Fruit fly (Drosophila melanogaster) whole organism, larva: ENCODE measurements around the gene Reps.

ENCODE experiments used
- noc ChIP-seq: fragments of 200-800 bp; sonication (Bioruptor generic); optimal IDR thresholded peaks from 3 replicates; lab custom pipeline; 2019; ENCODE audit warnings: missing biosample characterization, mild to moderate bottlenecking, missing genetic modification characterization, moderate library complexity

Gene Reps

DNA sequence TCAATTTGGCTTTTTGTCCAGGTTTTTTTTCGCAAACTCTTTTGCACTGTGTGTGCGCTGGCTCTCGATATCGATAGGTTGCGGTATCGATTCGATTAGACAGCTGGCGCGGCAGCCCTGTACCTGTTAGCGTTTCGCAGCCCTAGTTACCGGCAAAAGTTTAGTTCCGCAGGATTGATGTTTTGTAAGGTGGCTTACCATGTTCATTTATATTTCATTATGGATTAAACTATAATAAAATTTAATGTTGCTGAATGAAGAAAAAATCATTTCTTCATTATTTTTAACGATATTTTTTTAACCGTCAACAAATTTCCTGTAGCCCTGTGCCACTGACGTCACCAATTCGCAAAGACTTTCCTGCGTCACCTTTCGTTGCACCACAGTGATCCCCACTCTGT, at the start of gene Reps:
Gene Reps, minus strand, starts transcription at position 84 of the 401 bp plus-strand sequence.
- TF ChIP-seq noc (tag; lab: Kevin White, UChicago): peak; percentile 95

DNA sequence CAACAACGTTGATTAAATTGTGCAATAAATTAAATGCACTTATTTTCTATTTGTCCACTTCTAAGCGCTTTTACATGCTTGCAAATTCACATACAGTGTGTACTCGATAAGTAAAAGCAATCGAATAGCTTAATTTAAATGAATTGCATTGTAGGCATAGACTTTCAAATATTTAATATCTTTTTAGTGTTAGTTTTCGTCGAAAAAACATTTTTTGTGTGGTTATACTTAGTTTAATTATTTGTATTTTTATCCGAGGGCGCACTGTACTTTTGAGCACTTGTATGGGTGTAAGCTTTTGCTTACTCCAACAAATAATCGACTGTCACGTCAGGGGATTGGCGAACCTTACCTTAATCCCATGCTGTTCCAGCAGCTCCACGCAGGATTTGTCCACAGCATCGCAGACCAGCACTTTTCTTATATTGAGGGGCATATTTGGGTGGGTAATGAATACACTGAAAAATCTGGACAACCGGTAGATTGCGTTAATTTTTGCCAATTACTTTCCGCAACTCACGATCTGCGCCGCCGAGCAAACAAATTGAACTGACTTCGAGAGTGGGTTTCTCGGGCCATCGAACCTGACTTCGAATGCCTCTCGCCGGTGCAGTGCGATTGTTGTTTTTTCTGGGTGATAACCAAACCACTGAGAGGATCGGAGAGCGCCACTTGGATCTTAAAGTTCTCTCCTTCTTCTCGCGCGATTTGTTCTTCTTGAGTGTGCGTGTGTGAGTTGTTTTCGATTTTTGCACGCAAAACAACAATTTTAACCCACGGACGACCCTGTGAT, 48.9 kb upstream of the Reps start, which contains the start of gene CG6287:
Gene CG6287, minus strand, starts transcription at position 556 of the 793 bp plus-strand sequence.
- TF ChIP-seq noc (tag; lab: Kevin White, UChicago): peak; percentile 68

DNA sequence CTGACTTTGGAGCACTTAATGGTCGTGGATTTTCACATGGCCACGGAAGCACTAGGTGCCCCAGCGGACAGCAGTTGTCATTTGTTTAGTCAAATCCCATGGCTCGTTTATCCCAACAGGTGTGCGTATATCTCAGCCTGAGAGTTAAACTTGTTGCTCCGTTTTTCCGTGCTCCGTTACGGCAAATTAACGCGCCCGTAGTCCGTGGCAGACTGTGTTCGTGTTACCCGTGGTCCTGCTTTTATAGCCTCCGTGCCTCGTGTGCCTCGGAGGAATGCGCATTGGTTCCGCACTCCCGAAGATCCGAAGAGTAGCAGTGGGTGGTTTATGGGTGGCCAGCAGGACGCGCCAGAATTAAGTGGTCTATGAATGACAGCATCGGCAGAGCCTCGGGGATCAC, 42.5 kb upstream of the Reps start, which contains the start of gene Gyc32E:
Gene Gyc32E, minus strand, starts transcription at position 133 of the 400 bp plus-strand sequence.
- no peak for TF ChIP-seq noc (tag; lab: Kevin White, UChicago)

DNA sequence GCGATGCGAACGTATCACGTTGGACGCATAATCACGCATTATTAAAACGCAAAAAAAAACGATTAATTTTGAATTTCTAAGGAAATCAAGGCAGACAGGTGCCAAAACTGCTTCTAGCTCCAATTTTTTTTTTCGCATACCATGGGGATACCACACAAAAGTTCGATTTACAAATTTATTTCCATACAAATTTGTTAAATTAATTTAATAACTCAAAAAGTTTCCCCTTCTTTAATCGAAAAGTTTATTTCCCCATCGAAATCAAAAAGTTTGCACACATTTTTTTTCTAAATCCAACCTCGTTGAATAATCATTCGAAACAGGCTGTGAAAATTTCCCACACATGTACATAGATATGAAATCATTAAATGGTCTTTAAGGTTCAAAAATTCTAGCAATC, 38.9 kb upstream of the Reps start, which contains the start of gene CG31867:
Gene CG31867, minus strand, starts transcription at position 101 of the 400 bp plus-strand sequence.
- TF ChIP-seq noc (tag; lab: Kevin White, UChicago): no peak

DNA sequence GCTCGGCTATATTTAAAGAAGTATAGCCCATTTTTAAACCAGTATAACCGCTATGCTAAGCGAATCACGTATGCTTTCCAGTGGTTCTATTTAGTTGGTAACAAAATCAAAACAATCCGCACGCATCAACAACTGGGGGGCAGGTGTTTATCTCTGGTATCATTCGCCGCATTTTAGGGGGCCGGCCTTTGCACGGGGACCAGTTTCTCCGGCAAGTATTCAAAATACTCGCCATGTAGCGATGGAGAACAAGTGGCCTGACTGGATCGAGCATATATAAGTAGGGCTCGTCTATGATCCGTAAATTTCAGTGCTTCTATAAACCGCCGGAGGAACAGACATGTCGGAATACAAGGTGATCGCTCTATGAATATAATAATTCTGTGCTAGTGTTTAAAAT, 29.6 kb upstream of the Reps start, which contains the start of gene hgo:
Gene hgo, plus strand, starts transcription at position 301 of the 400 bp plus-strand sequence.
- no peak for TF ChIP-seq noc (tag; lab: Kevin White, UChicago)

DNA sequence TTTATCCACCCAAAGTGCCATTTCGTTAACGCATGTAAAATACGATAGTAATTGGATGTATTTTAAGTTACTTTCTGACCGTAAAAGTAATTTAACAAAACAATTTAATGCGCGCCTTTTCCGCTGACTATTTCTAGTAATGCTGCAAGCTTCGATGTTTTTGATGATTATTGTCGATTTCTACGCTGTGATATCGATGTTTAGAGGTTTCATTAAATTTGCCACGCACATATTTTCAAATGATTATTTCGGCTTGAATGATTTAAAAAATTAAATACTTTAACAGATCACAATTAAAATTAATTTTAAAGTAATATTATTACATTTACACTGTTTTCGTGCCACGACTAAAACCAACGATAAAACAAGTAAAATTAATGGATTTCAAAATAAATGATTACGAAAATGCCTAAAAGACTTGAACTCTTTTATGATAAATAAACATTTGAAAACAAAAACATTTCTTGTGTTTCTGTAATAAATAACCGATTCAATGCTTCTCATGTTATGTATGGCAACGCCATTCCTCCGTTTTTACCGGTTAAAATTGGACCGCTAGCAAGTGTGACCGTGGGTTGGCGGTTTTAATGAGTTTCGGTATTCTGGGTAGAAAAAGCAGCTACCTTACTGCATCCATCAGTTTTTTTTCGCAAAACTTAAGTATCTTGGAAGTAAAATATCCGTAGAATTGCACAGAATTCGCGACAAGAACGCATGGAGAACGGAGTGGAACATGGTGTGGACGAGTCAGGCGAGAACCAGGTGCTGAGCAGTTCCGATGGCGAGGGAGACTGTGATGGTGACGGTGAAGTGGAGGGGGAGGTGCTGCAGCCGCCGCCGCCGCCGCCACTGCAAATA, 23.9 kb upstream of the Reps start, which contains the start of the genes RfC38 and CG4751:
Gene RfC38, minus strand, starts transcription at position 495 of the 858 bp plus-strand sequence.
Gene CG4751, plus strand, starts transcription at position 587 of the 858 bp plus-strand sequence.
- TF ChIP-seq noc (tag; lab: Kevin White, UChicago): no peak

DNA sequence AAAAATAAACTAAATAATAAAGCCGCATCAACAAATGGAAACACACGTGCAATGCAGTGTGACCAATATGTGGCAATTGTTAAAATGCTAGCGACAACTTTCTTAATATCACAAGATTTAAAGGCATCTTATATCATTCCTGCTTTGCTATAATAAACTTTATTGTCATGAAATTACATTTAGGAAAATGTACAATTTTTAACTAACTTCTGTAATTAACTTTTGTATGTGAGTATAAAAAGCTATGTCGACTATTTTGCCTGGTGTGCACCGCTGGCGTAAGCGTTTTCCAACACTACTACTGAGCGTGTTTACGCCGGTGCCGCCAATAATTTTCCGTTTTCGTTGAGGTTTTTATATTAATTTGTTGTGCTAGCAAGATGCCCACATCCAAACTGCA, 17.1 kb upstream of the Reps start, which contains the start of the genes Csl4 and Nup160:
Gene Csl4, minus strand, starts transcription at position 69 of the 400 bp plus-strand sequence.
Gene Nup160, plus strand, starts transcription at position 279 of the 400 bp plus-strand sequence.
- no peak for TF ChIP-seq noc (tag; lab: Kevin White, UChicago)

DNA sequence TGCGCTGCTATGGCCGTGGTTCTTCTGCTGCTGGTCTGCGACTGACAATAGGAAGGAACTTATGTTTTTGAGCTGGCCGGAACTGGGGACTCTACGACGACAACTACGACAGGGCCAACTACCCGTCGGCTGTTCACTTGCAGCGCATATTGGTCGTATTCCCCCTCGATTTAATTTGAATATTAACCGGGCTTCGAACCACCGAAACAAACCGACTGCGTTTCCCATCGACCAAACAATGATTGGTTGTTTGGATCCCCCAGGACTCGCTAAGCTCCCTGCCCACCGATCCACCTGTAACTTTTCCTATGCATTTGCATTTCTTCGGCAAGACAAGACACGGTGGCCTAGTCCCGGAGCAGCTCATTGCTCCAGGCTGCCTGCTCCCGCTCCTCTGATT, 15.2 kb upstream of the Reps start, which contains the start of gene Dnaaf4:
Gene Dnaaf4, minus strand, starts transcription at position 101 of the 400 bp plus-strand sequence.
- TF ChIP-seq noc (tag; lab: Kevin White, UChicago): no peak

DNA sequence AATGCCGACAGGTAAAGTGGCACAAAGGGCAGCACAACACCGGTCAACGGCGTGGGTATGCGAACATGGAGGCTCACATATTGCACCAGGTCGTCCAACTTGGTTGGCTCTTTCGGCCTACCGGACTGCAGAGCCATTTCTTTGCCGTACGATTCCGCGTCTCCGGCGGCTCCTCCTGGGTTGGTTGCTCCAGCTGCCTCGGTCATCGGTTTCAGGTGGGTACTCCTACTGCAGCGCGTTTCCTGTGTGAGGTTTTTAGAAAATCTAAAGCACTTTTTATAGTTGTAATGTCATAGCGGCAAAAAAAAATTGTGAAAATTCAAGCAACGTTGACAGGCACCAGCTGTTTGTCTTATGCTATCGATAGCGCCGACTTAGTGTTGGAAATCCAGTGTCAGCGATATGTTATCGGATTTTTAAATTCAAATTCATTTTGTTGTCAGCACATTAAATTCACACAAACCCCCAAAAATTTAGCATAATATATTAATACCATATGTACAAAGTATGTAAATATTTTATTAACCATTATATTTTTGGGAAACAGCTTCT, 13.6 kb upstream of the Reps start, which contains the start of gene CG6230:
Gene CG6230, minus strand, starts transcription at position 354 of the 552 bp plus-strand sequence.
- no peak for TF ChIP-seq noc (tag; lab: Kevin White, UChicago)

DNA sequence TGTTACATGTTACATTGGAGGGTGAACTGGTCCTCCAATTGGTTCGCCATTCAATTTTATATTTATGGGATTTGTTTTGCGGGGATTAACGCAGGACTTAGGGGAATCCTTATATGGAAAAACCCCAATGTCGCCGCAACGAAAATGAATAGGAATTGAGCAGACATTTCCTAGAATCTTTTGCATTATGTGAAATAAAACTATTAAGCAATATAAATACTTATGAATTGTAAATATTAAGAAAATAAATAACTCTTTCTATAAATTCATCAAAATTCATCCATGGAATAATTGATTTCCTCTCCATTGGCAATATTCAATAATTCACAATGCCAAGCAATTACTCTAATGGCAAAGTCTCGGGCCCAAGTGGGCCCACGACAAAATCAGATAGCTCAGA, 7.3 kb upstream of the Reps start, which contains the start of gene Gr32a:
Gene Gr32a, plus strand, starts transcription at position 301 of the 400 bp plus-strand sequence.
- no peak for TF ChIP-seq noc (tag; lab: Kevin White, UChicago)

DNA sequence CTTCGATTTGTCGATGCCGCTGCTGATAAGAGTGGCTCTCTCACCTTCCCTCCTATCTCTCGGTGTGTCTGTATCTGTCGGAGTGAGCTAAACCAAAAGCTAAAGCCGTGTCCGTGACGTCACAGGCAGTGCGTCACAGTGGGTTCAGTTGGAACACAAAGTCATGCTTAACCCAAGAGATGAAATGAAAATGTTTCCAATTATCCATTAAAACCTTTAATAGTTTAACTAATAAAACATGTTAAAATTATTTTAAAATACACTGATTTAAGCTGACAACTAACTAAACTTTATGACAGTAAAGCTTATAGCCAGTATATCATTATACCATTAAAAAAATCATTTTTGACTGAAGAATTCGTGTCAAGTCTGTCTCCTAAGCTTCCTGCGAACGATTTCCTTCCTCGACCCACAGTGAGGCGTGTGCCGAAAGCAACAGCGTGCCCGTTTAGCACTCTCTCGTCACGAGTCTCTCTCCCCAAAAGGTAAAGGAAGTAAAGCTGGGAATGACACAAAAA, 6.6 kb upstream of the Reps start, which contains the start of gene Idua:
Gene Idua, minus strand, starts transcription at position 51 of the 518 bp plus-strand sequence.
- TF ChIP-seq noc (tag; lab: Kevin White, UChicago): no peak

DNA sequence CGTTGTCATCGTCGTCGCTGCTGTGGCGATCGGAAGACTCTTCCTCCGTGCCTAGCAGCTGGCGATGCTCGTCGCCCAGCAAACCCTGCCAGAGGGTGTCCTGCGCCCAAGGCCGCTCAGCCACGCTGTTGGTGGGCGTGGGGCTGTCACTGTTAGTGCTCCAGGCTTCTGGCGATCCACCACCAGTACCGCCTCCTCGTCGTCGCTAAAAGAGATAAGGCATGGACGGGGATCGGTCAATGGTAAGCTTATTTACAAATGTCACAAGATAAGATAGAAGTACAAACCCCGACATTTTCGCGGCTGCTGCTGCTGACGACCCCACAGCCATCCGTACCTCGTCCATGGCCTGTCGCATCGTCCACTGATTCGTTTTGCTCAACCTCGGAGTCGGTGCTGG, 1.1 kb downstream of the Reps start:
- TF ChIP-seq noc (tag; lab: Kevin White, UChicago): no peak

DNA sequence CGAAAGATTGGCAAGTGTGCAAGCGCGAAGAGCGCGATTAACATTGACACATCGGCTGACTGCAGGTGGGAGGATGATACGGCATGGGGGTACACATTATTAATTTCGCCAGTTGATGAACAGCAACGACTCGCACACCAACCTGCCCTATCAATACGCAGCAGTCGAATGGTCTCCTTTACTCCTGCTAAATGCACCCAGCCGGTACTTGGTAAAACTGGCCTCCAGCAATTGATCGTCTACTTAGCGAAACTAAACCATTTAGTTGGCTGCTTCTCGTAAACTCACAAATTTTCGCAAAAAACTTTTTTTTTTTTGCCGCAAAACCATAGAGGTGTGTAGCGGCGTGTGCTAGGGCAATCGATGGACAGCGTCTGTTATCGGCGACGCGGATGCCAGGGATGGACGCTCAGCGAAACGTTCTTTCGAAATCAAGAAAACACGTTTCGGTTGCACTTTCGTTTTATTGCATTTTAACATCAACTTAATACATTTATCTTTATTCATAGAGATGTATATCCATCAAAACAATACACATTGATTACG, 5.9 kb downstream of the Reps start, which contains the start of gene Ge-1:
Gene Ge-1, minus strand, starts transcription at position 373 of the 546 bp plus-strand sequence.
- no peak for TF ChIP-seq noc (tag; lab: Kevin White, UChicago)

DNA sequence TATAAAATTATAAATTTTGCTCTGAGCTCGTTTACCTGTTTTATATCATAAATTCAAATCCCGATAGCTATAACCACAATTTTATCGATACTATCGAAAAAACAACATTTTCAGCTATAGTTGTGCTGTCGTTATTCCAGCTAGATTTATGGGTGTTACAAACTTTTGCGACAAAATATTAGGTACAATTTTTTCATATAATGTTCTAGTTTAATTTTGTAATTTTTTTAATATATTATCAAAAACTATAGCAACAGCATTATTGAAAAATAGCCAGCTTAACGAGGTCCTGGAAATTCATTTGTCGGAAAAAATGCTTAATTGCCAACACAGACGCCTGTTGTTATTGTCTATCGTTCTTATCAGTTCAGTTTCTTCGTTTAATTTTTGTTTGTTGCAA, 15.3 kb downstream of the Reps start, which contains the start of gene Wdr59:
Gene Wdr59, plus strand, starts transcription at position 334 of the 400 bp plus-strand sequence.
- no peak for TF ChIP-seq noc (tag; lab: Kevin White, UChicago)
